Worm (Caenorhabditis elegans): ENCODE data around the gene nlp-67.

ce11 chrX:16218306-16218705 is 34.1 kb downstream of the nlp-67 start:
- no peak for TF ChIP-seq tbx-11 (GFP tag; IDR thresholded peaks at IDR 0.05)
- TF ChIP-seq hnd-1 (tag; optimal IDR thresholded peaks at IDR 0.05), result no peak
- no peak for TF ChIP-seq B0310.2 (tag; optimal IDR thresholded peaks at IDR 0.05)
- no peak for TF ChIP-seq F13C5.2 (tag; optimal IDR thresholded peaks at IDR 0.05)
- TF ChIP-seq tbx-37 (GFP tag; conservative IDR thresholded peaks at IDR 0.05), result no peak
- TF ChIP-seq scrt-1 (GFP tag; IDR thresholded peaks at IDR 0.05), result no peak
- no peak for TF ChIP-seq ama-1 (optimal IDR thresholded peaks at IDR 0.05)
- TF ChIP-seq sea-1 (GFP tag; conservative IDR thresholded peaks at IDR 0.05), result no peak
- no peak for TF ChIP-seq tra-4 (tag; optimal IDR thresholded peaks at IDR 0.05)
- TF ChIP-seq hmbx-1 (tag; optimal IDR thresholded peaks at IDR 0.05), result no peak
- no peak for TF ChIP-seq ceh-36 (tag; optimal IDR thresholded peaks at IDR 0.05)
- no peak for TF ChIP-seq ets-7 (tag; optimal IDR thresholded peaks at IDR 0.05)

All from whole organism, early embryonic.